Worm (Caenorhabditis elegans) whole organism, L2 larva: ENCODE data around the gene K11H3.5.

Source experiments
- F13H6.1 ChIP-seq: sonication (generic microtip); optimal IDR thresholded peaks from 2 replicates; lab custom pipeline; 2016; ENCODE audit warnings: missing genetic modification characterization, missing compliant biosample characterization
- alr-1 ChIP-seq: fragments of 150-350 bp; optimal IDR thresholded peaks from 2 replicates; lab custom pipeline; 2014; ENCODE audit warnings: missing biosample characterization, missing genetic modification characterization
- nhr-23 ChIP-seq: fragments of 150-350 bp; optimal IDR thresholded peaks from 2 replicates; lab custom pipeline; 2014; ENCODE audit warnings: missing biosample characterization, missing genetic modification reagents, missing genetic modification characterization
- nhr-77 ChIP-seq: fragments of 150-350 bp; optimal IDR thresholded peaks from 2 replicates; lab custom pipeline; 2014; ENCODE audit warnings: missing biosample characterization, missing genetic modification characterization
- snpc-4 ChIP-seq: fragments of 150-350 bp; optimal IDR thresholded peaks from 2 replicates; lab custom pipeline; 2014; ENCODE audit warnings: missing biosample characterization, missing genetic modification characterization
- unc-55 ChIP-seq: fragments of 150-350 bp; sonication (generic microtip); optimal IDR thresholded peaks from 3 replicates; lab custom pipeline; 2014; ENCODE audit warnings: missing biosample characterization, missing genetic modification reagents, missing genetic modification characterization

DNA sequence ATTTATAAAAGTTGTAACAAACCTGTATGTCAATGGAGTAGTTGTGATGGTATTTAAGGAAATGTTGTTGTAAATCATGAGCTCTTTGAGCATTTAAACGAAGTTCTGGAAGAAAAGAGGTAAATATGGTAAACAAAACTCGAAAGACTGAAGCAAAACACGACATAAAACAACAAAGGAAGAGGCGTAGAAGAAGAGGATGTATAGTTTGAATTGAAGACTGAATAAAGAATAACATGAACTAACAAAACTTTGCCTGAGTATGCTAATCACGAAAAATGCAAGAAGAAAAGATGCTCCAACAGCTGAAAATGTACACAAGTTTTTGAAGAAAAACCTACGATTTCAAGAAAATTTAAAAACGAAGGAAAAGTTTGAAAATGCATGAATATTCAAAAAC lies 27.5 kb downstream of the K11H3.5 start, which contains the start of gene ZK757.1:
- TF ChIP-seq nhr-77 (tag; lab: Kevin White, UChicago) (no peak), F13H6.1 (no peak), alr-1 (no peak), nhr-23 (no peak), unc-55 (GFP tag; lab: Kevin White, UChicago) (no peak), snpc-4 (tag; lab: Kevin White, UChicago) (no peak)
